Worm (Caenorhabditis elegans) whole organism, L1 larva: ENCODE measurements around the gene ebp-1.

Experiments
- efl-1 ChIP-seq, 4 experiments: fragments of 150-350 bp; optimal IDR thresholded peaks in 3 of 4; peaks in 1 of 4; 1 replicate in 1 of 4; 2 replicates in 3 of 4; lab custom pipeline; 2014; ENCODE audit warnings: missing biosample characterization in 2 of 4, missing genetic modification characterization in 2 of 4, missing genetic modification reagents in 2 of 4
- fkh-10 ChIP-seq: sonication (generic microtip); optimal IDR thresholded peaks from 2 replicates; lab custom pipeline; 2017; ENCODE audit warnings: missing biosample characterization, missing genetic modification reagents, missing genetic modification characterization
- mab-9 ChIP-seq: fragments of 200-800 bp; sonication (Bioruptor generic); IDR thresholded peaks from 2 replicates; pipeline ENCODE4 v1.3.6; 2022; ENCODE audit warnings: missing genetic modification reagents, missing genetic modification characterization, missing compliant biosample characterization
- mef-2 ChIP-seq: fragments of 150-350 bp; optimal IDR thresholded peaks from 2 replicates; lab custom pipeline; 2014; ENCODE audit warnings: missing biosample characterization, missing genetic modification characterization
- nhr-11 ChIP-seq: fragments of 150-350 bp; optimal IDR thresholded peaks from 2 replicates; lab custom pipeline; 2014; ENCODE audit warnings: missing biosample characterization, missing genetic modification characterization
- nhr-76 ChIP-seq: sonication (generic microtip); optimal IDR thresholded peaks from 2 replicates; lab custom pipeline; 2017; ENCODE audit warnings: missing biosample characterization, missing genetic modification characterization
- nhr-90 ChIP-seq: sonication (generic microtip); optimal IDR thresholded peaks from 2 replicates; lab custom pipeline; 2016; ENCODE audit warnings: mild to moderate bottlenecking, missing genetic modification characterization, missing compliant biosample characterization; ENCODE audit not compliant: poor library complexity
- pax-3 ChIP-seq: fragments of 200-800 bp; sonication (Bioruptor generic); optimal IDR thresholded peaks from 2 replicates; lab custom pipeline; 2018; ENCODE audit warnings: mild to moderate bottlenecking, missing genetic modification characterization, moderate library complexity, missing compliant biosample characterization
- rnt-1 ChIP-seq: sonication (generic microtip); optimal IDR thresholded peaks from 2 replicates; lab custom pipeline; 2016; ENCODE audit warnings: mild to moderate bottlenecking, missing genetic modification characterization, moderate library complexity, missing compliant biosample characterization
- snu-23 ChIP-seq: sonication (generic microtip); optimal IDR thresholded peaks from 2 replicates; lab custom pipeline; 2016; ENCODE audit warnings: missing genetic modification characterization, missing compliant biosample characterization
- zag-1 ChIP-seq: fragments of 150-350 bp; optimal IDR thresholded peaks from 2 replicates; lab custom pipeline; 2014; ENCODE audit warnings: missing biosample characterization, missing genetic modification characterization
- ztf-11 ChIP-seq, 2 experiments: sonication (generic microtip); optimal IDR thresholded peaks; 2 replicates each; lab custom pipeline; 2016 to 2017; ENCODE audit warnings: missing genetic modification characterization in 2 of 2, missing biosample characterization in 1 of 2, missing compliant biosample characterization in 1 of 2

DNA sequence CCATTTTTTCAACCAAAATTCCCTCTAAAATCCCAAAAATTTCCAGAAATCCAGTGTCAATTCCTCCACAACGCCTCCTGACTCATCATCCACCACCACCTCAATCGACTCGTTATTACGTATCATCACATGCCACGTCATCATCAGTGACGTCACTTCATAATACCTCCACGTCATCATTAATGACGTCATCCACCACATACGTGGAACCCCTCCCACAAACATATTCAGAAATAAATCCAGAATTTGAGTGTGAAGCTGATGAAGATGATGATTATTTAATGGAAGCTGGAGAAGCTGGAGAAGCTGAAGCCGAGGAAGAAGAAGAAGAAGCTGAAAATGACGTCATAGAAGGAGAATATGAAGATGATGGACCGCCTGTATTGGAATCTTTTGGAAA lies 50.6 kb downstream of the ebp-1 start:
- TF ChIP-seq mab-9 (no peak), nhr-90 (tag; lab: Kevin White, UChicago) (no peak), nhr-76 (tag; lab: Kevin White, UChicago) (no peak), efl-1 (optimal IDR thresholded peaks at IDR 0.05; lab: Kevin White, UChicago) (no peak), efl-1 (GFP tag; optimal IDR thresholded peaks at IDR 0.05 in 1 of 2; lab: Kevin White, UChicago) (no peak), pax-3 (tag; lab: Kevin White, UChicago) (no peak), ztf-11 (tag; optimal IDR thresholded peaks at IDR 0.05; lab: Kevin White, UChicago) (no peak), fkh-10 (GFP tag; lab: Kevin White, UChicago) (no peak), snu-23 (GFP tag; lab: Kevin White, UChicago) (no peak), nhr-11 (tag; lab: Kevin White, UChicago) (no peak), mef-2 (tag; lab: Kevin White, UChicago) (no peak), rnt-1 (tag; lab: Kevin White, UChicago) (no peak), zag-1 (no peak)
